Worm (Caenorhabditis elegans) whole organism, midembryonic: Measurements from ENCODE around the gene tex-2.
A peak's percentile ranks its signal among the peaks of the same experiment; 100 is the strongest.

Source experiments
- T22C8.4 ChIP-seq: fragments of 200-800 bp; sonication (Bioruptor generic); IDR thresholded peaks from 2 replicates; pipeline ENCODE4 v1.3.6; 2022; ENCODE audit warnings: missing genetic modification characterization, missing compliant biosample characterization
- klf-2 ChIP-seq: fragments of 200-800 bp; sonication (Bioruptor generic); conservative IDR thresholded peaks from 2 replicates; pipeline ENCODE4 v1.3.6; 2022; ENCODE audit warnings: missing genetic modification reagents, missing genetic modification characterization, missing compliant biosample characterization
- ref-1 ChIP-seq: fragments of 200-800 bp; sonication (Bioruptor generic); conservative IDR thresholded peaks from 2 replicates; pipeline ENCODE4 v1.3.6; 2022; ENCODE audit warnings: missing genetic modification reagents, missing genetic modification characterization, missing compliant biosample characterization
- tab-1 ChIP-seq: fragments of 200-800 bp; sonication (Bioruptor generic); IDR thresholded peaks from 2 replicates; pipeline ENCODE4 v1.3.6; 2022; ENCODE audit warnings: missing genetic modification characterization, missing compliant biosample characterization

DNA sequence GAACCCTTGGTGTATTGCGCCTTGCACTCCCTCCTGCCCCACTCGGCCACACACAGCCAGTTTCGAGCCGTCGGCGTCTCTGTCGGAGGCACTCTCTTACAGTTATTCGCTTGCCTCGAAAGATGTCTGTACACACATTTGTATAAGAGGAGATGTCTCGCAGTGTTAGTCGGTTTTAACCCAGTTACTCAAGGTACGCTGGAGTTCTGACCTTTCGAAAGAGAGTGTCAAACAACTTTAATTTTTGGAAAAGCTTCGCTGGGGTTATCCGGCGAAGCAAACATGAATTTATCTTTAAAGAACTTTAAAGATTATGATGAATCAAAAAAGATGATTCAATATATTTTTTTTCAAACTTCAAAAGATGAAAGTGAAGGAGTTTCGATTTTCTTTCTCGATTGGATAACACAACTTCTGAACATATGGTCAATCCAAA lies 28.7 kb downstream of the tex-2 start:
- TF ChIP-seq tab-1 (GFP tag; lab: Robert Waterston, UW), result peak; percentile 61; the same call in 1 of the 2 replicates
- TF ChIP-seq T22C8.4 (GFP tag; lab: Robert Waterston, UW), result peak; percentile 74; the same call in 1 of the 2 replicates
- no peak for TF ChIP-seq ref-1
- peak; percentile 53; the same call in 1 of the 2 replicates for TF ChIP-seq klf-2 (GFP tag; lab: Robert Waterston, UW)
